Worm (Caenorhabditis elegans) whole organism, L4/young adult: Measurements from ENCODE around the gene F25E5.2.

Experiments
- W03F9.2 ChIP-seq: fragments of 150-350 bp; optimal IDR thresholded peaks from 2 replicates; lab custom pipeline; 2014; ENCODE audit warnings: missing biosample characterization, missing genetic modification characterization
- dao-5 ChIP-seq: sonication (generic microtip); optimal IDR thresholded peaks from 2 replicates; lab custom pipeline; 2016; ENCODE audit warnings: missing genotype, missing genetic modification characterization, moderate library complexity, missing compliant biosample characterization

DNA sequence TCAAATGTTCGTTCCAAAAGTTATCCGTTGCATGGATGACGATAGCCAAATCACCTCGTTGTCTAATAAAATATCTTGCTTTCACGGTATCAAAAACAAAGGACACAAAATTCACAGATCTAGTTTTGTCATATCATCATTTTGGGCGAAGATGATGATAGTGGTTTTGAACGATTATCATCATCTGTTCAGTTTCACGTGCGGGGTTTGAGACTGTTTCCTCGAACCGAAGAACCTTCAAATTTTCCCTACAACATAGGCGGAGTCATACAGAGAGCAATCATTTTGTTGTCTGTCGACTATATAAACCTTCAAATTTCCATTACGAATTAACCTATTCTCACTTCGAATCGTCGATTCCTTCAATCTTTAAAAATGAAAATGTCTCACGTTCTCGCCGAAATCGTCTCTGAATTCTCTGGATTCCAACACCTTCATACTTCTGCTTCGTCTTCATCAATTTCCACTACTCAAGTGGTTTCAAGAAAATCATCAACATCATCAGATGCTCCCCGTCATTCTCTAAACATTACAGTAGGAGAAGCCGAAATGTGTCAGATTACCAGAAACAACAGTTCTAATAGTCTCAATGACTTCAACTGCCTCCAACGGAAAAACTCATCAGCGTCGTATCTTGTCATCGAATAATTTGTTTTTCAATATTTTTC, 41.9 kb upstream of the F25E5.2 start, which contains the start of gene F18E3.11:
- TF ChIP-seq W03F9.2 (tag; lab: Kevin White, UChicago) = no peak
- TF ChIP-seq dao-5 = no peak
